Fruit fly (Drosophila melanogaster): ENCODE measurements at regions not wholly inside any gene's neighbourhood (a gene's known extent, or its start where the extent isn't known, plus 50 kb on each side); places are given as distances from the start of the nearest gene placed in this dataset.

dm6 chr2L:23512654-23513053 is 199.3 kb upstream of the Tim23 start:
- peak; percentile 64 for TF ChIP-seq Dfd (GFP tag; optimal IDR thresholded peaks at IDR 0.05)
- peak; percentile 90 for TF ChIP-seq pan (optimal IDR thresholded peaks at IDR 0.05)
